Fruit fly (Drosophila melanogaster) whole organism: Measurements from ENCODE around the gene Sema1a.
A peak's percentile ranks its signal among the peaks of the same experiment; 100 is the strongest.

Source experiments
- CG8478 ChIP-seq: fragments of >200 bp; optimal IDR thresholded peaks from 2 replicates; lab custom pipeline; 2018; ENCODE audit warnings: inconsistent platforms
- Dll ChIP-seq: fragments of >200 bp; optimal IDR thresholded peaks from 2 replicates; lab custom pipeline; 2017
- EcR ChIP-seq, 2 experiments: fragments of >200 bp; optimal IDR thresholded peaks; 2 replicates each; lab custom pipeline; 2017; ENCODE audit warnings: missing biosample characterization in 2 of 2, missing genetic modification characterization in 2 of 2, missing genetic modification reagents in 2 of 2
- pan ChIP-seq: fragments of >200 bp; optimal IDR thresholded peaks from 2 replicates; lab custom pipeline; 2017
- psq ChIP-seq: fragments of >200 bp; optimal IDR thresholded peaks from 2 replicates; lab custom pipeline; 2017
- usp ChIP-seq: fragments of >200 bp; optimal IDR thresholded peaks from 2 replicates; lab custom pipeline; 2017; ENCODE audit warnings: missing biosample characterization, missing genetic modification characterization, mixed read lengths

The Sema1a gene

DNA sequence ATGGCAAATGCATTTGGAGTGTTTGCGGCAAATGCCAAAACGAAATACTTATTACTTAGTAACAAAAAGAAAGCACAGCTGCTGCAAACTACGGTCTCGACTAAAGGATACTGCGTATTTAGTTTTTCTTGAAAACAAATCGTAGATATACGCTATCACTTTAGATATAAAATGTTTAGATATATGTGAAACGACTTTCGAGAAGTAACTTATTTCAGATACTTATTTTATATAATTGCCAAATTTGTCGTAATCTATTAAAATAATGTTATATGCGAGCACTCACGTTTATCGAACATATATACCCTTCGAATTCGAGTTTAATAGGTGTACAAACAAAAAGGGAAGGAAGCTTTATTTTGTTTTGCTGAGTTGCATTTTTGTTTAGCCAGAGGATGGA is 41.2 kb downstream of the Sema1a start:
- peak; percentile 69 for TF ChIP-seq pan (lab: Kevin White, UChicago)
- no peak for TF ChIP-seq psq (lab: Kevin White, UChicago)
- TF ChIP-seq CG8478 = no peak
- no peak for TF ChIP-seq EcR (GFP tag; optimal IDR thresholded peaks at IDR 0.05; lab: Kevin White, UChicago)

DNA sequence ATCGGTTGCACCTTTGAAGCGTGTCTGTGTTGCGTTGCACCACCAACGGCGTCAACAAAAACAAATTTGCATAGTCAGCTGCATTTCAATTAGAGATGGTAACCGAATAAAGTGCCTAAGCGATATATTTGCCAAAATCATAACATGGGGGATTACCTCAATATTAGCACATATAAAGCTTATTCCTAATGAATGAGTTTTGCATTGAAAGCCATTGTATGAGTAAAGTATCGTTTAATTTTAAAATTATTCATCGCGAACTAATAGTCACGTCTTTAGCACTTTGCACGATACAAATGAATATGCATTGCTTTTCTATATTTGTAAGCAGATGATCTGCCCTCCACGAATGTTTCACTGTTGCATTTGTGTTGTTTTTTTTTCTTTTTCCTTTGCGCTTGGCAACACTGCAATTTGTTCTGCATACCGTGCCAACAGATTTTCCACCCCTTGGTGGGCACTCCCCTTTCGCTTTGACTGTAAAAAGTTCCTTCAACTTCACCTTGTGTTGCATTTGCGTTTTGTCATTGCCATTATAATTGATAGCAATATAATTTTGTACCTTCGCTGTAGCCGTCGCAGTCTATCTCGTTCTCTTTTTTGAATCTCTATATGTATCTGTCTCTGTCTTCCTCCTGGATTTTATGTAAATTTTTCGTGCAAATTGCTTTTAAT is 43.2 kb downstream of the Sema1a start:
- TF ChIP-seq psq (lab: Kevin White, UChicago) (no peak), EcR (GFP tag; optimal IDR thresholded peaks at IDR 0.05; lab: Kevin White, UChicago) (peak in 1 of 2 experiments; percentile 29)

DNA sequence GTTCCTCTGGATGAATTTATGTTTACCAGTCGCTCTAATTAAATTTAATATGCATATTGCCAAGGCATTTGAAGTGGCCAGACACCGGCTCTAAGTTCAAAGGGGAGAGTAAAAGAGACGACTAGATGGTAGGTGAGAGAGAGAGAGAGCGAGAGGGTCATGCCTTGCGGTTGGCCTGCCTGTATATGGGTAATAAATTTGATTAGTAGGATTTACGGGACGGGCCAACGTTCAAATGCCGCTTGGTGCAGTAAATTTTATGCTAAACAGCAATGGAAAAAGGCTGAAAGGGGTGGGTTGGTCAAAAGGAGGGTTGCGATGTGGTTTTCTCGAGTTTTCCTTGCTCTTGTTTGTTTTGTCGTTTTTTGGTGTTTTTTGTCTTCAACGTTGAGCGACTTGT is 46.0 kb downstream of the Sema1a start:
- TF ChIP-seq usp (GFP tag; lab: Kevin White, UChicago) = no peak
- no peak for TF ChIP-seq Dll
- no peak for TF ChIP-seq CG8478
- TF ChIP-seq pan (lab: Kevin White, UChicago) = no peak
- TF ChIP-seq EcR (GFP tag; optimal IDR thresholded peaks at IDR 0.05; lab: Kevin White, UChicago) = no peak
- no peak for TF ChIP-seq psq (lab: Kevin White, UChicago)

DNA sequence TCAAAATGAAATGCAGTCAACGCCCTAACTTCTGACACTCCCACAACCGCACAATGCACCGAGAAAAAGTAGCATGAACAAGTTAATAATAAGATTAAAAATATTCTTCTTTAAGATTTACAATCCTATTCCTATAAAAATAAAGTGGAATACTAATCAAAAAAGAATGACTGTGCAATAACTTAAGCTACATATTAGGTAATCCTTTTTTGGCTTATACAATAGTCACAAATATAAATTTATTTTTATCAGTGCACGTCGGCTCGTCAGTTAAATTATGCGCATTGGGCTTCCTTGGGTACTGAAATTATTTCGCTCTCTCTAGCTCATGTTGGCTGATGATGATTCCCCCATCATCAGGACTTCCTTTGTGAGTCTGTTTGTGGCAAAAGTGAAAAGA is 46.8 kb downstream of the Sema1a start:
- no peak for TF ChIP-seq psq (lab: Kevin White, UChicago)
- TF ChIP-seq EcR (GFP tag; optimal IDR thresholded peaks at IDR 0.05; lab: Kevin White, UChicago) = no peak

DNA sequence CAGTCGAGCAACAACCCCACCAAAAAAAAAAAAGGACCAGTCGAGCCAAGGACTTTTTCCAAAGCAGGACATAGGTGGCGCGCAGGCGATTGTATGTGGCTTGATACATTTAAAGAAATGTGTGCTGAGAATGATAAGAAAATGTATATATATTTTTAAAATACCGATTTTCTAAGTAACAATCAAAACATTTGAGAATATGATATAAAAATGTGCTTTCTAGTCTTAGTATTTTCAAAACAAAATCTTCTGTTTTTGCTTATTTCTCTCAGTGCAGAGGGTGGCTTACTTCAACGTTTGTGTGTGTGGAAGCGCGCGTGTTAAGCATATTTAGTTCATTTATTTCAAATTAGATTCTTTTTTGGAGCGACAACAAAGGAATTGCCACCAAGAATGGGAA is 60.7 kb downstream of the Sema1a start:
- TF ChIP-seq EcR (GFP tag; optimal IDR thresholded peaks at IDR 0.05; lab: Kevin White, UChicago) (no peak), CG8478 (no peak), Dll (no peak), usp (GFP tag; lab: Kevin White, UChicago) (no peak)

DNA sequence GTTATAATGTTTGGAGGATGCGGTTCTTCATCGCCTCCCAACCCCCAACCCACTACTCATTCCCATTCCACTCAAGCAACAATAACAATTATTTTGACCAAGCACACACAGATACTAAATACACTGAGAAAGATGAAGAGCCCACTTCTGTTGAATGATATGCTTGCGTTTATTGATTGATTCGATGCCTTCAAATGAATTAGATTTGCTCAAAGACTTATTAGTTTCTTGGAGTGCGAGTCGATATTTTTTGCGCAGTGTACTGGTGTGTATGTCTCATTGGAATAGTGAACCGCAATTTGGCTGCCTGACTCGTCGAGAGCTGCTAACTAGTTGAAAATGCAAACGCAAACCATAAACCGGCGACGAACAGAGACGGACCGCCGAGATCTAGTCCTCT is 68.9 kb downstream of the Sema1a start:
- TF ChIP-seq pan (lab: Kevin White, UChicago) = no peak

DNA sequence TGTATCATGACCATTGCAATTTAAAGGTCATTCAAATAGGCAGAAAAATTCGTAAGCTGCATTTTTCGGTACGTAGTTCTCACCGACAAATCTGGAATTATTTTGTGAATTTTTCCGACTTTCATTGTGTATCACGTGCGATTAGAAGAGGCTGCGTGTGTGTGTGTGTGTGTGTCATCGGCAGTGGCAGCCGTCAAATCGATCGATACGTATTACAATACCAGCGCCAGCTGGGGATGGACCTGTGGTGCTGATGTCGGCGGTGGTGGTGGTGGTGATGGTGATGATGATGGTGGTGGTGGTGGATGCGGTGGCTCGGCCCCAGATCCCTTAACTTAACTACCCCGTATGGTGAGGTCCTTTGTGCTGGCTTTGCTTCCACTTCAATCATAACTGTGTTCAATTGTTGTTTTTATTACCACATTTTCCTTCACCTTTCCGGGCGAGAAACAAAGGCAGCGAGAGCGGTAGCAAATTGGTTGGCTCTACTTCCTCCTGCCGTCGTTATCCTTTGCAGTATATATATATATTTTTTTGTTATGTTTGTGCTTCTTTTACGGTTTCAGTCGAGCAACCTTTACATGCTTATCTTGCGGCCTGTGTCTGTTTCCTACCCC is 70.1 kb downstream of the Sema1a start:
- no peak for TF ChIP-seq pan (lab: Kevin White, UChicago)
- no peak for TF ChIP-seq psq (lab: Kevin White, UChicago)
- no peak for TF ChIP-seq Dll
- TF ChIP-seq EcR (GFP tag; optimal IDR thresholded peaks at IDR 0.05; lab: Kevin White, UChicago) = no peak
- no peak for TF ChIP-seq usp (GFP tag; lab: Kevin White, UChicago)
- TF ChIP-seq CG8478 = no peak

DNA sequence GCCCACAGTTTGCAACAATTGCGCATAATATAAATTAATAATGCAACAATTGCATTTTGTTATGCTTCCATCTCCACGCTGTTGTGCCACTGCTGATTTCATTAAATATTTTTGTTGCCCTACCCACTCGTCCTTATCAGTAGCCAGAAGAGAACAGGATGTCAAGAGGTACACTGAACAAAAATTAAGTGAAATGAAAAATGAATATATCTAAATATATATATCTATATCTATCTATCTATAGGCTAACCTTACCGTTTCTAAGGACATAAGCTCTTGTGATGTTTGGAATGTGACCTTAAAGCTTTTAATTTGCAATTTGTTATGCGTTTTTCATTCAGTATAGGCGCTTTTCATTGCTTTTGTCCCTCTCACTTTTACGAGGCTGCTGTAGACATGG is 70.7 kb downstream of the Sema1a start:
- no peak for TF ChIP-seq CG8478
- TF ChIP-seq EcR (GFP tag; optimal IDR thresholded peaks at IDR 0.05; lab: Kevin White, UChicago) = no peak
- no peak for TF ChIP-seq pan (lab: Kevin White, UChicago)
- TF ChIP-seq usp (GFP tag; lab: Kevin White, UChicago) = no peak
- no peak for TF ChIP-seq Dll
- no peak for TF ChIP-seq psq (lab: Kevin White, UChicago)

DNA sequence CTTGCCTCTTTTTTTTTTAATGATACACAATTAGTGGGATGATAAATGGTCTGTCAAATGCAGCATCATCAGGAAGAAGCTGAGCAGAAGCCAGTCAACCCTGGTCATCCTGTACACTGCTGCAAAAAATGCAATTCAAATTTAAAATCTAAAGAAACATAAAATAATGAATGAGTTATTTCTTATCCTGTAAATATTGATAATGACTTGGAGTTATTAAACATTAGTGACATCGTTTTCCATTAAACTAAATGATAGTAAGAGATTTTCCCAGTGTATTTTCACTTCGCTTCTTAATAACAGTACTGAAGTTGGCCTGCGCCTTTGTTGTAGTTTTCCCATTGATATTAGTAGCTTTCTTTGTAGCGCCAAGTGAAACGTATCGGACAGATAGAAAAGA is 73.0 kb downstream of the Sema1a start:
- no peak for TF ChIP-seq pan (lab: Kevin White, UChicago)
- no peak for TF ChIP-seq EcR (GFP tag; optimal IDR thresholded peaks at IDR 0.05; lab: Kevin White, UChicago)
- TF ChIP-seq CG8478 = no peak
- no peak for TF ChIP-seq usp (GFP tag; lab: Kevin White, UChicago)
- TF ChIP-seq psq (lab: Kevin White, UChicago) = no peak
- TF ChIP-seq Dll = no peak

DNA sequence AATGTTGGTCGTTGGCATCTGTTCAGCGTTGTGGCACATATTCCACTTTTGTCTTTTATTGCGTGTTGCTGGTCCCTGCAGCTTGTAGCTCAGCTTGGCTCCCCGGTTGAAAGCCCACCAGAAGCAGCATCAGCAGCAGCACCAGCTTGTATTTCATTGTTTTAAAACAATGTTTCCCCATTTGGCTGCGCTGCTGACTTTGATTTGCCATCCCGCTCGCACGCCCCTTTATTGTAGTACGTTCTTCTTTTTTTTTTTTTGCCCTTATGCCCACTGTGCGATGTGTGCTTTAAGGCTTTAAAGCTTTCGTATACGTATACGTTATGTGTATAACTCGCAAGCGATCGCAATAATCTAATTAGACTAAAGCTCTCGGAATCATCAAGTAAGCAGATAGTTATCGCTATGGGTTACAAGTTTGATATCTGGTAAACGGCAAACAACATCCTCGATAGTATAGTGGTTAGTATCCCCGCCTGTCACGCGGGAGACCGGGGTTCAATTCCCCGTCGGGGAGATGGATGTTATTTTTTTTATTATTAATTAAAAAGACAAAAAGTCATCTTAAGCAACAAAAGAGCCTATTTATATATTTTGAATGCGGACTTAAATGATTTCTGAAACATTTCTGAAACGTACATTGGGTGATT is 77.8 kb downstream of the Sema1a start:
- TF ChIP-seq Dll (no peak), psq (lab: Kevin White, UChicago) (no peak), CG8478 (no peak), usp (GFP tag; lab: Kevin White, UChicago) (no peak), pan (lab: Kevin White, UChicago) (no peak), EcR (GFP tag; optimal IDR thresholded peaks at IDR 0.05; lab: Kevin White, UChicago) (no peak)

DNA sequence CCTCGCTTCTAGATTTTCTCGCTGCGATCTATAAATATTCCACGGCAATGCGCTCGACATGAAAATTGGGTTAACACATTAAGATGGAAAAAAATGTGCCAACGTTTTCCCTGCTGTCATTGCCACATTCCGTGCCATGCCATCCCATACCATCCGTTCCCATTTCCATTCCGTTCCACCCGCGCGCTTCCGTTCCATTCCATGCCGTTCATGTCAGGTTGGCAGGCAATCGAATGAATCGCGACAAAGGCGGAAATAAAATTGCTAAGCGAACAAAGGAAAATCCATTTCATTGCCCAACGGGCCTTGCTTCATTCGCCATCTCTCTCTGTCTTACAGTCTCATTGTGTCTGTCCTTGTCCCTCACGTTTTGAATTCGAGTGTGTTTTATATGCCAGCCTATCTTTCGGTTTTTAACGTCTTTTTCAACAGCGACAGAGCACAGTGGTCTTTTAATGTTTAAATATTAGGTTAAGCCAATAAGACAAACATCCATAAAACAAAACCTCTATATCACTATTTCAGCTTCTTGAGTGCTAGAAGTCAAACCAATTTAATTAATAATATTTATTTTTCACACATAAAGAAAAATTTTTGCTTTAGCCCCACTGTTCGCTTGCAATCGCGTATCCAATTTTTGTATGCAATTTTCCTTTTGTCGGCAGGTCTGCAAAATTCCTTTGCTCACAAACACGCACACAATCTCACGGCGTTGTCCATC is 91.9 kb downstream of the Sema1a start:
- no peak for TF ChIP-seq usp (GFP tag; lab: Kevin White, UChicago)
- no peak for TF ChIP-seq Dll
- no peak for TF ChIP-seq pan (lab: Kevin White, UChicago)
- TF ChIP-seq psq (lab: Kevin White, UChicago) = no peak
- TF ChIP-seq CG8478 = no peak

DNA sequence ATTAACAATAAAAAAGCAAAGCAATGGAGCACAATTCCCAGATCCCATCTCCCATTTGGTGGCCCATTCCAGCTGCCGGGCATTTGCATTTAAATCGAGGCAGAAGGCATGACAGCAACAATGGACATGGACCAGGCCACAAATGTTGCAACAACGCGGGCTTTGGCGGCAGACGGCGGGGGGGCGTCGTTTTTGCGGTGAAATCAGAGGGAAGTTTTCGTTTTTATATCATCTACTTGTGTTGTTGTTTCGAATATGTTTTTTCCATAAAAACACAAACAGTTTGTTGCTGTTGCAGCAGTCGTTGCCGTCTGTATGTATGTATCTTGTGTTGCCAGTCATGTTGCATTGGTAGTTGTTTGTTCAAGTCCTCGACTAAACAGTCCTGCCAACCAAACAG is 117.6 kb downstream of the Sema1a start:
- no peak for TF ChIP-seq Dll
- TF ChIP-seq pan (lab: Kevin White, UChicago) = no peak
- TF ChIP-seq EcR (GFP tag; optimal IDR thresholded peaks at IDR 0.05; lab: Kevin White, UChicago) = no peak
- no peak for TF ChIP-seq usp (GFP tag; lab: Kevin White, UChicago)
- no peak for TF ChIP-seq psq (lab: Kevin White, UChicago)
- TF ChIP-seq CG8478 = no peak
